Worm (Caenorhabditis elegans) whole organism, L3 larva: ENCODE measurements around the gene F42G2.5.

Experiments used
- R02D3.7 ChIP-seq: fragments of 150-350 bp; optimal IDR thresholded peaks from 2 replicates; lab custom pipeline; 2014; ENCODE audit warnings: missing biosample characterization, missing genetic modification characterization
- egl-27 ChIP-seq: sonication (generic microtip); optimal IDR thresholded peaks from 4 replicates; lab custom pipeline; 2017; ENCODE audit warnings: missing biosample characterization, missing genetic modification reagents, missing genetic modification characterization
- elt-2 ChIP-seq: sonication (generic microtip); optimal IDR thresholded peaks from 2 replicates; lab custom pipeline; 2016; ENCODE audit warnings: missing genetic modification reagents, mild to moderate bottlenecking, missing genetic modification characterization, missing compliant biosample characterization
- fkh-10 ChIP-seq: sonication (generic microtip); optimal IDR thresholded peaks from 2 replicates; lab custom pipeline; 2017; ENCODE audit warnings: missing biosample characterization, missing genetic modification reagents, missing genetic modification characterization
- fos-1 ChIP-seq: fragments of 150-350 bp; optimal IDR thresholded peaks from 2 replicates; lab custom pipeline; 2014; ENCODE audit warnings: missing biosample characterization, missing genetic modification characterization
- hmg-11 ChIP-seq: sonication (generic microtip); optimal IDR thresholded peaks from 2 replicates; lab custom pipeline; 2016; ENCODE audit warnings: missing genetic modification characterization, missing compliant biosample characterization
- jun-1 ChIP-seq: fragments of 150-350 bp; optimal IDR thresholded peaks from 2 replicates; lab custom pipeline; 2014; ENCODE audit warnings: missing biosample characterization, missing genetic modification reagents, missing genetic modification characterization
- lin-15B ChIP-seq: fragments of 150-350 bp; optimal IDR thresholded peaks from 2 replicates; lab custom pipeline; 2014; ENCODE audit warnings: missing biosample characterization, missing genetic modification characterization
- mdl-1 ChIP-seq: fragments of 150-350 bp; optimal IDR thresholded peaks from 2 replicates; lab custom pipeline; 2014; ENCODE audit warnings: missing biosample characterization, missing genetic modification characterization
- nhr-67 ChIP-seq: fragments of 150-350 bp; optimal IDR thresholded peaks from 2 replicates; lab custom pipeline; 2014; ENCODE audit warnings: missing biosample characterization, missing genetic modification characterization

F42G2.5 gene

DNA sequence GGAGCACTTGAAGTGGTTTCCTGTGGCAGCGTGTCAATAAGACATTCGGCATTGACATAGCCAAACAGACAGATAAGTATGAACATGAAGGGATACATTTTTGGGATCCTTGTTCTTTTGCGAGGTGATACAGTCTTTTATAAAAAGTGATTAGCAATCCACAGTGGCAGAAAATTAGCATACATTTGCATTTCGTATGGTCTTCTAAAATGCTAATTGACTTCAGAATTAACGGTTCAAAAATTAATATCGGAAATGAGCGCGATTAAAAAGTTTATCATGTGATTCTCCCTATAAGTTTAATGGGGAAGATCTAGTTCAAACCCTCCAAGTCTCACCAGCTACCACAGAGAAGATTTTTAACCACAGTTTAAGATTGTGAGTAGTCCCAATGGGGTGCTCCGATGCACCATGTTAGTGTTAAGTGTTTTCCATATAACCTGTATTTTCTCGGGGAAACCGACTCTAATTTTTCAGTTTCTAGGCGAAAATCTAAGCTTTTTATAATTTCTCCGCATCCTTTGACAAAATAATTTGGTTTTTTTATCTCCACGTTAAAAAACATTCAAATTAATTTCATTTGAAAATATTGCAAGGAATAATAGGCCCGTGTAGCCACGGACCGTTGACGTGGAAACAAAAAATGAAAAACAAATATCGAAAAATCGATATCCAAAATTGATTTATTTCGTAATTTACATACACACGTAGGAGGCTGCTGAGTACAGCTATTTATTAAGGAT lies 51.0 kb downstream of the F42G2.5 start, which contains the start of the genes F43C11.12 and F16G10.5:
Gene F43C11.12, minus strand, starts transcription at position 101 of the 743 bp plus-strand sequence.
Gene F16G10.5, plus strand, starts transcription at position 693 of the 743 bp plus-strand sequence.
- TF ChIP-seq fkh-10 (GFP tag; lab: Kevin White, UChicago) (no peak), R02D3.7 (no peak), elt-2 (tag; lab: Kevin White, UChicago) (no peak), mdl-1 (no peak), lin-15B (tag; lab: Kevin White, UChicago) (no peak), nhr-67 (no peak), jun-1 (tag; lab: Kevin White, UChicago) (no peak), hmg-11 (tag; lab: Kevin White, UChicago) (no peak), fos-1 (tag; lab: Kevin White, UChicago) (no peak), egl-27 (no peak)
